Worm (Caenorhabditis elegans) whole organism, L2 larva: ENCODE results near the gene nlp-43.
"Not testable (repeated sequence)": the region's sequence is repeated elsewhere in the genome, so short reads cannot be mapped to it uniquely, and the experiment has no call there.

Experiments used
- C34F6.9 ChIP-seq: fragments of 150-350 bp; optimal IDR thresholded peaks from 2 replicates; lab custom pipeline; 2014; ENCODE audit warnings: missing biosample characterization, missing genetic modification characterization
- F13H6.1 ChIP-seq: sonication (generic microtip); optimal IDR thresholded peaks from 2 replicates; lab custom pipeline; 2016; ENCODE audit warnings: missing genetic modification characterization, missing compliant biosample characterization
- R02D3.7 ChIP-seq: fragments of 150-350 bp; optimal IDR thresholded peaks from 2 replicates; lab custom pipeline; 2014; ENCODE audit warnings: missing biosample characterization, missing genetic modification characterization
- Y55F3AM.14 ChIP-seq: fragments of 200-800 bp; sonication (Bioruptor generic); optimal IDR thresholded peaks from 2 replicates; lab custom pipeline; 2018; ENCODE audit warnings: mild to moderate bottlenecking, missing genetic modification characterization, missing compliant biosample characterization
- alr-1 ChIP-seq: fragments of 150-350 bp; optimal IDR thresholded peaks from 2 replicates; lab custom pipeline; 2014; ENCODE audit warnings: missing biosample characterization, missing genetic modification characterization
- aly-2 ChIP-seq: fragments of 150-350 bp; optimal IDR thresholded peaks from 2 replicates; lab custom pipeline; 2014; ENCODE audit warnings: missing biosample characterization, missing genetic modification characterization
- ama-1 ChIP-seq: fragments of 150-350 bp; optimal IDR thresholded peaks from 2 replicates; lab custom pipeline; 2018; ENCODE audit warnings: inconsistent platforms
- blmp-1 ChIP-seq: sonication (generic microtip); optimal IDR thresholded peaks from 2 replicates; lab custom pipeline; 2017; ENCODE audit warnings: missing genetic modification characterization, mild to moderate bottlenecking, missing compliant biosample characterization, antibody characterized with exemption, moderate library complexity; ENCODE audit not compliant: insufficient read depth
- ceh-16 ChIP-seq: fragments of 150-350 bp; optimal IDR thresholded peaks from 2 replicates; lab custom pipeline; 2014; ENCODE audit warnings: missing biosample characterization, missing genetic modification characterization
- ceh-82 ChIP-seq: fragments of 150-350 bp; optimal IDR thresholded peaks from 2 replicates; lab custom pipeline; 2014; ENCODE audit warnings: missing biosample characterization, missing genetic modification characterization
- crh-2 ChIP-seq: sonication (generic microtip); optimal IDR thresholded peaks from 2 replicates; lab custom pipeline; 2017; ENCODE audit warnings: missing biosample characterization, missing genetic modification characterization
- elt-1 ChIP-seq: fragments of 150-350 bp; optimal IDR thresholded peaks from 2 replicates; lab custom pipeline; 2014; ENCODE audit warnings: missing biosample characterization, missing genetic modification characterization
- elt-3 ChIP-seq: sonication (generic microtip); optimal IDR thresholded peaks from 2 replicates; lab custom pipeline; 2017; ENCODE audit warnings: missing biosample characterization, missing genetic modification characterization
- gmeb-1 ChIP-seq: fragments of 150-350 bp; optimal IDR thresholded peaks from 2 replicates; lab custom pipeline; 2014; ENCODE audit warnings: missing biosample characterization, missing genetic modification characterization
- lin-11 ChIP-seq: fragments of 150-350 bp; sonication (generic microtip); optimal IDR thresholded peaks from 2 replicates; lab custom pipeline; 2014; ENCODE audit warnings: missing biosample characterization, missing genetic modification characterization, inconsistent platforms, mixed read lengths
- lin-13 ChIP-seq: fragments of 150-350 bp; optimal IDR thresholded peaks from 2 replicates; lab custom pipeline; 2014; ENCODE audit warnings: missing biosample characterization, missing genetic modification reagents, missing genetic modification characterization
- lin-39 ChIP-seq: fragments of 150-350 bp; optimal IDR thresholded peaks from 2 replicates; lab custom pipeline; 2014; ENCODE audit warnings: missing biosample characterization, missing genetic modification reagents, missing genetic modification characterization
- lsy-2 ChIP-seq, 2 experiments: fragments of 150-350 bp in 1 of 2; sonication (generic microtip) in 1 of 2; optimal IDR thresholded peaks; 2 replicates each; lab custom pipeline; 2014 to 2017; ENCODE audit warnings: missing biosample characterization in 2 of 2, missing genetic modification characterization in 2 of 2
- mab-5 ChIP-seq: fragments of 150-350 bp; optimal IDR thresholded peaks from 2 replicates; lab custom pipeline; 2014; ENCODE audit warnings: missing biosample characterization, missing genetic modification characterization
- mbf-1 ChIP-seq: sonication (generic microtip); optimal IDR thresholded peaks from 2 replicates; lab custom pipeline; 2017; ENCODE audit warnings: missing biosample characterization, missing genetic modification characterization
- nhr-11 ChIP-seq: fragments of 150-350 bp; optimal IDR thresholded peaks from 2 replicates; lab custom pipeline; 2014; ENCODE audit warnings: missing biosample characterization, missing genetic modification characterization
- nhr-12 ChIP-seq: fragments of 150-350 bp; optimal IDR thresholded peaks from 2 replicates; lab custom pipeline; 2014; ENCODE audit warnings: missing biosample characterization, missing genetic modification characterization
- nhr-129 ChIP-seq: fragments of 150-350 bp; optimal IDR thresholded peaks from 2 replicates; lab custom pipeline; 2014; ENCODE audit warnings: missing biosample characterization, missing genetic modification characterization
- nhr-237 ChIP-seq: fragments of 150-350 bp; optimal IDR thresholded peaks from 2 replicates; lab custom pipeline; 2014; ENCODE audit warnings: missing biosample characterization, missing genetic modification characterization
- nhr-6 ChIP-seq: fragments of 150-350 bp; optimal IDR thresholded peaks from 2 replicates; lab custom pipeline; 2014; ENCODE audit warnings: missing biosample characterization, missing genetic modification characterization
- peb-1 ChIP-seq: fragments of 150-350 bp; optimal IDR thresholded peaks from 2 replicates; lab custom pipeline; 2014; ENCODE audit warnings: missing biosample characterization, missing genetic modification characterization
- sem-4 ChIP-seq: fragments of 150-350 bp; optimal IDR thresholded peaks from 2 replicates; lab custom pipeline; 2014; ENCODE audit warnings: missing biosample characterization, missing genetic modification reagents, missing genetic modification characterization
- skn-1 ChIP-seq: sonication (generic microtip); optimal IDR thresholded peaks from 2 replicates; lab custom pipeline; 2017; ENCODE audit warnings: missing biosample characterization, missing genetic modification characterization
- sma-3 ChIP-seq: sonication (generic microtip); optimal IDR thresholded peaks from 2 replicates; lab custom pipeline; 2016; ENCODE audit warnings: missing genetic modification reagents, missing genetic modification characterization, missing compliant biosample characterization
- sma-9 ChIP-seq, 2 experiments: fragments of 150-350 bp in 1 of 2; sonication (generic microtip) in 1 of 2; optimal IDR thresholded peaks; 2 replicates each; lab custom pipeline; 2014 to 2016; ENCODE audit warnings: missing genetic modification characterization in 2 of 2, mild to moderate bottlenecking in 1 of 2, missing biosample characterization in 1 of 2, missing compliant biosample characterization in 1 of 2, missing genetic modification reagents in 1 of 2, moderate library complexity in 1 of 2
- snpc-4 ChIP-seq: fragments of 150-350 bp; optimal IDR thresholded peaks from 2 replicates; lab custom pipeline; 2014; ENCODE audit warnings: missing biosample characterization, missing genetic modification characterization
- unc-39 ChIP-seq: fragments of 150-350 bp; optimal IDR thresholded peaks from 2 replicates; lab custom pipeline; 2014; ENCODE audit warnings: missing biosample characterization, missing genetic modification characterization
- unc-55 ChIP-seq: fragments of 150-350 bp; sonication (generic microtip); optimal IDR thresholded peaks from 3 replicates; lab custom pipeline; 2014; ENCODE audit warnings: missing biosample characterization, missing genetic modification reagents, missing genetic modification characterization
- zag-1 ChIP-seq: fragments of 150-350 bp; optimal IDR thresholded peaks from 2 replicates; lab custom pipeline; 2014; ENCODE audit warnings: missing biosample characterization, missing genetic modification characterization
- ztf-1 ChIP-seq: fragments of 200-800 bp; sonication (Bioruptor generic); conservative IDR thresholded peaks from 2 replicates; pipeline ENCODE4 v1.3.6; 2022; ENCODE audit warnings: missing genetic modification characterization, missing compliant biosample characterization
- ztf-4 ChIP-seq: fragments of 150-350 bp; optimal IDR thresholded peaks from 2 replicates; lab custom pipeline; 2014; ENCODE audit warnings: missing biosample characterization, missing genetic modification characterization

nlp-43 gene

DNA sequence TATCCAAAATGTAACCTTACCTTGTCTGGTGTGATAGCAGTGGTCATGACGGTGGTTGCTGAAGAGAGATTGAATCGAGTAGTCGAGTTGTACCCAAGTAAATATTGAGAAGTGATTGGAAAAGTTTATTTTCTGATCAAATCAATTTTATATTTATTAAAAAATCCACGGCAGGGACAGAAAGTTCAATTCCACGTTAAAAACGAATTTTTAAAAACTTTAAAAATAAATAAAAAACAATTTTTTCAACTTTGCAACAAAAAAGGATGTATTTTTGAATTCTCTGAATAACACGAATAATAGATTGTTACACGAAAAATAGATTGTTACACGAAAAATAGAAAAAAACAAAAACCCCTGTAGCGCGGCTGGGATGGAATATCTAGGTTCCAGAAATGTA lies 13.5 kb downstream of the nlp-43 start, which contains the start of gene C45G9.9:
Gene C45G9.9 (minus strand): TSS at position 101 of the 400 bp plus-strand sequence.
- TF ChIP-seq alr-1 (tag; lab: Kevin White, UChicago); ama-1; ceh-16: not testable (repeated sequence)

DNA sequence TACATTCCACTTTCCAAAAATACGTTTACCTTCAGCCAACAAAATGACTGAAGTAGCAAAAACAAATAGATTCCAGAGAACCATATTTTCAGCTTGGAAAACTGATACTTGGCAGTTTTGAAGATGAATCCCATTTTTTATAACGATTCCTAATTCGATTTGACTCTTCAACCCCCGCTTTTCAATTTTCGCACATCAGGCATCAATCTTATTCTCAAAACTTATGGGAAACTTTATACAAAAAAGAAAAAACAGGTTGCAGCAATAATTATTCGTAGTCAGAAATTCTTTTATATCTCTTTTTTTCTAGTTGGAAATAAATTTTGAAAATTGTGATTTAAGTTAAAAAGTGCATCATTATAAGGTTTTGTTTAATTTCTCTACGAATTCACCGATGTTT lies 19.6 kb downstream of the nlp-43 start, which contains the start of gene C45G9.10:
Gene C45G9.10 (minus strand): TSS at position 101 of the 400 bp plus-strand sequence.
- TF ChIP-seq skn-1 (tag; lab: Kevin White, UChicago) (no peak), mbf-1 (tag; lab: Kevin White, UChicago) (no peak), elt-1 (no peak), lsy-2 (tag; optimal IDR thresholded peaks at IDR 0.05; lab: Kevin White, UChicago) (no peak), sem-4 (tag; lab: Kevin White, UChicago) (no peak), Y55F3AM.14 (GFP tag; lab: Kevin White, UChicago) (no peak), sma-3 (no peak), nhr-6 (no peak), unc-39 (tag; lab: Kevin White, UChicago) (no peak)

DNA sequence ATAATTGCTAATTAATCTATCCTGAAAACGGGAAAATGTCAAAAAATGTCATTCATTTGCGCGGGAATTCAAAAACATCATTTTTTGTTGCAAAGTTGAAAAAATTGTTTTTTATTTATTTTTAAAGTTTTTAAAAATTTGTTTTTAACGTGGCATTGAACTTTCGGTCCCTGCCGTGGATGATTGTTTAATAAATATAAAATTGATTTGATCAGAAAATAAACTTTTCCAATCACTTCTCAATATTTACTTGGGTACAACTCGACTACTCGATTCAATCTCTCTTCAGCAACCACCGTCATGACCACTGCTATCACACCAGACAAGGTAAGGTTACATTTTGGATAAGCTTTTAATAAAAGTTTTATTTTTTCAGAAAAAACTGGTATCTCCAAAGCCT lies 20.2 kb downstream of the nlp-43 start, which contains the start of gene C45G9.4:
Gene C45G9.4 (plus strand): TSS at position 301 of the 400 bp plus-strand sequence.
- not testable (repeated sequence) for TF ChIP-seq nhr-237; ceh-82; aly-2 (tag; lab: Kevin White, UChicago)
- TF ChIP-seq, all 48 proteins: peak for 0; not testable (repeated sequence) for 48

DNA sequence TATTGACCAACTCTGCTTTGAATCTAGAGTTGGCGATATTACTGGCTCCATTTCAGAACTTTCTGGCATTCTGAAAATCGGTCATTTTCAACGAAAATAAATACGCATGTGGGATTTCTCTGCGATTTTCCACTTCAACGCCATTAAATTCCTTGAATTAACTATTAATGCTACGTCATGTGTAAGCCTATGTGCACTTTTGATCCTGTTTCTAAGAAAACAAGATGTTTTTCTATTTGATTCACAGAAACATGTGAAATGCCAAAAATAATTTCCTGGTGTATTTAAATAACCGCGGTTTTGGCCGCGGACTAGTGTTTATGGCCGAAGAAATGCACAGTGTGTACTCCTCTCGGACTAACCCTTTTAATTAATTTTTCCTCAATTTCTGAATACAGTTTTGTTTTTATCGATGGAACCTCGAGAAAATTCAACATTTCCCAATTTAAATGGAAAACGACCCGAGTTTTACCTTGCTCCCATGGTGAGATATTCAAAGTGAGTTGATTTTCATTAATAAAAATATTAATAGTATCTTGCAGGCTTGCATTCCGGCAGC lies 26.5 kb downstream of the nlp-43 start, which contains the start of the genes C45G9.11 and C45G9.2:
Gene C45G9.11 (minus strand): TSS at position 51 of the 559 bp plus-strand sequence.
Gene C45G9.2 (plus strand): TSS at position 392 of the 559 bp plus-strand sequence.
- peak; percentile 94 for TF ChIP-seq gmeb-1 (tag; lab: Kevin White, UChicago)
- TF ChIP-seq ceh-82, result no peak
- TF ChIP-seq zag-1 (tag; lab: Kevin White, UChicago), result no peak
- TF ChIP-seq ceh-16, result no peak
- peak; percentile 83 for TF ChIP-seq sma-3
- TF ChIP-seq elt-3 (tag; lab: Kevin White, UChicago), result no peak
- peak; percentile 81 for TF ChIP-seq unc-55 (GFP tag; lab: Kevin White, UChicago)
- peak; percentile 71 to 85 for TF ChIP-seq lsy-2 (tag; optimal IDR thresholded peaks at IDR 0.05; lab: Kevin White, UChicago)
- no peak for TF ChIP-seq nhr-11 (tag; lab: Kevin White, UChicago)
- no peak for TF ChIP-seq skn-1 (tag; lab: Kevin White, UChicago)
- TF ChIP-seq mbf-1 (tag; lab: Kevin White, UChicago), result no peak
- TF ChIP-seq crh-2 (tag; lab: Kevin White, UChicago), result peak; percentile 43
- TF ChIP-seq F13H6.1 (tag; lab: Kevin White, UChicago), result peak; percentile 73
- TF ChIP-seq nhr-12 (tag; lab: Kevin White, UChicago), result no peak
- TF ChIP-seq mab-5 (tag; lab: Kevin White, UChicago), result peak; percentile 52
- peak; percentile 20 for TF ChIP-seq nhr-129 (tag; lab: Kevin White, UChicago)
- TF ChIP-seq sma-9 (GFP tag; optimal IDR thresholded peaks at IDR 0.05; lab: Kevin White, UChicago), result peak; percentile 88
- TF ChIP-seq sma-9 (tag; optimal IDR thresholded peaks at IDR 0.05; lab: Kevin White, UChicago), result no peak
- TF ChIP-seq lin-11 (tag; lab: Kevin White, UChicago), result peak; percentile 11
- no peak for TF ChIP-seq ztf-1 (GFP tag; lab: Robert Waterston, UW)
- TF ChIP-seq blmp-1 (tag; lab: Kevin White, UChicago), result no peak
- peak; percentile 74 for TF ChIP-seq lin-13
- TF ChIP-seq lin-39, result no peak
- no peak for TF ChIP-seq nhr-237
- no peak for TF ChIP-seq peb-1 (tag; lab: Kevin White, UChicago)
- peak; percentile 11 for TF ChIP-seq R02D3.7 (tag; lab: Kevin White, UChicago)
- TF ChIP-seq nhr-6, result peak; percentile 52
- peak; percentile 42 for TF ChIP-seq snpc-4 (tag; lab: Kevin White, UChicago)
- TF ChIP-seq C34F6.9, result peak; percentile 75
- TF ChIP-seq ztf-4 (tag; lab: Kevin White, UChicago), result peak; percentile 43
- TF ChIP-seq sem-4 (tag; lab: Kevin White, UChicago), result no peak
